Worm (Caenorhabditis elegans) whole organism, L1 larva: Measurements from ENCODE around the gene apl-1.

Source experiments
- aly-2 ChIP-seq: fragments of 150-350 bp; optimal IDR thresholded peaks from 2 replicates; lab custom pipeline; 2014; ENCODE audit warnings: missing biosample characterization, missing genetic modification characterization
- fkh-10 ChIP-seq: sonication (generic microtip); optimal IDR thresholded peaks from 2 replicates; lab custom pipeline; 2017; ENCODE audit warnings: missing biosample characterization, missing genetic modification reagents, missing genetic modification characterization
- lin-14 ChIP-seq: fragments of 200-800 bp; sonication (Bioruptor generic); optimal IDR thresholded peaks from 2 replicates; lab custom pipeline; 2018; ENCODE audit warnings: mild to moderate bottlenecking, missing genetic modification characterization, moderate library complexity, missing compliant biosample characterization
- lsy-2 ChIP-seq, 2 experiments: fragments of 150-350 bp; optimal IDR thresholded peaks; 2 replicates each; lab custom pipeline; 2014; ENCODE audit warnings: missing biosample characterization in 2 of 2, missing genetic modification characterization in 2 of 2
- nhr-12 ChIP-seq: sonication (generic microtip); optimal IDR thresholded peaks from 2 replicates; lab custom pipeline; 2017; ENCODE audit warnings: missing biosample characterization, missing genetic modification characterization
- nhr-237 ChIP-seq: fragments of 150-350 bp; optimal IDR thresholded peaks from 2 replicates; lab custom pipeline; 2014; ENCODE audit warnings: missing biosample characterization, missing genetic modification characterization
- nhr-76 ChIP-seq: sonication (generic microtip); optimal IDR thresholded peaks from 2 replicates; lab custom pipeline; 2017; ENCODE audit warnings: missing biosample characterization, missing genetic modification characterization
- nhr-77 ChIP-seq: fragments of 150-350 bp; optimal IDR thresholded peaks from 2 replicates; lab custom pipeline; 2014; ENCODE audit warnings: missing biosample characterization, missing genetic modification characterization
- unc-62 ChIP-seq: fragments of 150-350 bp; optimal IDR thresholded peaks from 2 replicates; lab custom pipeline; 2014; ENCODE audit warnings: missing biosample characterization, missing genetic modification reagents, missing genetic modification characterization
- unc-86 ChIP-seq: sonication (generic microtip); optimal IDR thresholded peaks from 2 replicates; lab custom pipeline; 2016; ENCODE audit warnings: missing genetic modification characterization, missing compliant biosample characterization
- vab-15 ChIP-seq: sonication (generic microtip); optimal IDR thresholded peaks from 2 replicates; lab custom pipeline; 2017; ENCODE audit warnings: missing genotype, mild to moderate bottlenecking, missing genetic modification characterization, missing compliant biosample characterization
- zag-1 ChIP-seq: fragments of 150-350 bp; optimal IDR thresholded peaks from 2 replicates; lab custom pipeline; 2014; ENCODE audit warnings: missing biosample characterization, missing genetic modification characterization

- no peak for TF ChIP-seq nhr-237 (tag; lab: Kevin White, UChicago)
- no peak for TF ChIP-seq unc-86 (tag; lab: Kevin White, UChicago)
- TF ChIP-seq zag-1 = no peak
- TF ChIP-seq unc-62 (GFP tag; lab: Kevin White, UChicago) = no peak
- TF ChIP-seq vab-15 (tag; lab: Kevin White, UChicago) = no peak
- no peak for TF ChIP-seq aly-2 (tag; lab: Kevin White, UChicago)
- no peak for TF ChIP-seq lin-14 (GFP tag; lab: Kevin White, UChicago)
- no peak for TF ChIP-seq fkh-10 (GFP tag; lab: Kevin White, UChicago)
- no peak for TF ChIP-seq nhr-77 (tag; lab: Kevin White, UChicago)
- no peak for TF ChIP-seq lsy-2 (tag; optimal IDR thresholded peaks at IDR 0.05; lab: Kevin White, UChicago)
- TF ChIP-seq nhr-12 (tag; lab: Kevin White, UChicago) = no peak
- no peak for TF ChIP-seq nhr-76 (tag; lab: Kevin White, UChicago)
Observed at ce11 chrX:5102338-5102737, 14.3 kb downstream of the apl-1 start.
